Fruit fly (Drosophila melanogaster) whole organism, embryonic: ENCODE results near the gene CG13299.

Experiments
- Antp ChIP-seq: fragments of 200-800 bp; sonication (Bioruptor generic); optimal IDR thresholded peaks from 3 replicates; lab custom pipeline; 2016; ENCODE audit warnings: missing biosample characterization, missing genetic modification characterization
- CG10209 ChIP-seq: fragments of 200-800 bp; sonication (Bioruptor generic); optimal IDR thresholded peaks from 3 replicates; lab custom pipeline; 2017; ENCODE audit warnings: missing biosample characterization, mild to moderate bottlenecking, missing genetic modification characterization, missing genetic modification reagents
- CG10267 ChIP-seq: fragments of 200-800 bp; sonication (Bioruptor generic); optimal IDR thresholded peaks from 2 replicates; lab custom pipeline; 2018; ENCODE audit warnings: missing biosample characterization, mild to moderate bottlenecking, missing genetic modification characterization, moderate library complexity
- CG10543 ChIP-seq: fragments of 200-800 bp; sonication (Bioruptor generic); optimal IDR thresholded peaks from 3 replicates; lab custom pipeline; 2017; ENCODE audit warnings: missing biosample characterization, mild to moderate bottlenecking, missing genetic modification characterization, moderate library complexity
- CG10959 ChIP-seq: fragments of 200-800 bp; sonication (Bioruptor generic); IDR thresholded peaks from 2 replicates; pipeline ENCODE4 v1.3.6; 2022; ENCODE audit warnings: missing biosample characterization, missing genetic modification characterization
- CG11696 ChIP-seq: fragments of 200-800 bp; sonication (Bioruptor generic); IDR thresholded peaks from 2 replicates; pipeline ENCODE4 v1.3.6; 2022; ENCODE audit warnings: missing biosample characterization, missing genetic modification characterization
- CG13123 ChIP-seq: fragments of 200-800 bp; sonication (Bioruptor generic); optimal IDR thresholded peaks from 2 replicates; lab custom pipeline; 2016; ENCODE audit warnings: missing biosample characterization, missing genetic modification characterization
- CG13894 ChIP-seq: fragments of 200-800 bp; sonication (Bioruptor generic); optimal IDR thresholded peaks from 3 replicates; lab custom pipeline; 2018; ENCODE audit warnings: missing biosample characterization, mild to moderate bottlenecking, missing genetic modification characterization, moderate library complexity
- CG15269 ChIP-seq: fragments of 200-800 bp; sonication (Bioruptor generic); optimal IDR thresholded peaks from 2 replicates; lab custom pipeline; 2018; ENCODE audit warnings: missing biosample characterization, mild to moderate bottlenecking, missing genetic modification characterization, moderate library complexity
- CG15514 ChIP-seq: fragments of 200-800 bp; sonication (Bioruptor generic); optimal IDR thresholded peaks from 3 replicates; lab custom pipeline; 2017; ENCODE audit warnings: missing biosample characterization, missing genetic modification characterization, mild to moderate bottlenecking, moderate library complexity, missing genetic modification reagents
- CG17802 ChIP-seq: fragments of 200-800 bp; sonication (Bioruptor generic); optimal IDR thresholded peaks from 2 replicates; lab custom pipeline; 2018; ENCODE audit warnings: missing biosample characterization, mild to moderate bottlenecking, missing genetic modification characterization, moderate library complexity
- CG18011 ChIP-seq: fragments of 200-800 bp; sonication (Bioruptor generic); optimal IDR thresholded peaks from 2 replicates; lab custom pipeline; 2017; ENCODE audit warnings: missing biosample characterization, missing genetic modification characterization, mild to moderate bottlenecking, moderate library complexity, missing genotype
- CG33213 ChIP-seq: fragments of 200-800 bp; sonication (Bioruptor generic); optimal IDR thresholded peaks from 3 replicates; lab custom pipeline; 2016; ENCODE audit warnings: missing biosample characterization, missing genetic modification characterization
- CG33557 ChIP-seq: fragments of 200-800 bp; sonication (Bioruptor generic); optimal IDR thresholded peaks from 2 replicates; lab custom pipeline; 2019; ENCODE audit warnings: missing biosample characterization, mild to moderate bottlenecking, missing genetic modification characterization, moderate library complexity
- CG3726 ChIP-seq: fragments of 200-800 bp; sonication (Bioruptor generic); IDR thresholded peaks from 3 replicates; pipeline ENCODE4, ENCODE4 v1.3.6; 2022; ENCODE audit warnings: missing biosample characterization, missing genetic modification characterization
- CG5180 ChIP-seq: fragments of 200-800 bp; sonication (Bioruptor generic); optimal IDR thresholded peaks from 3 replicates; lab custom pipeline; 2017; ENCODE audit warnings: missing biosample characterization, missing genetic modification characterization, mild to moderate bottlenecking, moderate library complexity, missing genetic modification reagents
- CG8281 ChIP-seq: fragments of 200-800 bp; sonication (Bioruptor generic); optimal IDR thresholded peaks from 2 replicates; lab custom pipeline; 2018; ENCODE audit warnings: missing biosample characterization, mild to moderate bottlenecking, missing genetic modification characterization, moderate library complexity
- CG8290 ChIP-seq, 3 experiments: fragments of 200-800 bp; sonication (Bioruptor generic); optimal IDR thresholded peaks; 2 replicates each; lab custom pipeline; 2016 to 2019; ENCODE audit warnings: missing biosample characterization in 3 of 3, missing genetic modification characterization in 3 of 3, mild to moderate bottlenecking in 2 of 3, moderate library complexity in 1 of 3
- CG9817 ChIP-seq: fragments of 200-800 bp; sonication (Bioruptor generic); optimal IDR thresholded peaks from 2 replicates; lab custom pipeline; 2018; ENCODE audit warnings: missing biosample characterization, mild to moderate bottlenecking, missing genetic modification characterization, moderate library complexity
- CHES-1-like ChIP-seq: fragments of 200-800 bp; sonication (Bioruptor generic); optimal IDR thresholded peaks from 2 replicates; lab custom pipeline; 2016; ENCODE audit warnings: missing biosample characterization, missing genetic modification characterization
- Dip2 ChIP-seq: fragments of 200-800 bp; sonication (Bioruptor generic); IDR thresholded peaks from 2 replicates; pipeline ENCODE4 v1.3.6; 2022; ENCODE audit warnings: missing biosample characterization, missing genetic modification characterization
- H15 ChIP-seq: fragments of 200-800 bp; sonication (Bioruptor generic); IDR thresholded peaks from 3 replicates; pipeline ENCODE4 v1.3.6; 2022; ENCODE audit warnings: missing biosample characterization, missing genetic modification characterization
- HHEX ChIP-seq: fragments of 200-800 bp; sonication (Bioruptor generic); optimal IDR thresholded peaks from 3 replicates; lab custom pipeline; 2017; ENCODE audit warnings: missing biosample characterization, mild to moderate bottlenecking, missing genetic modification characterization, missing genetic modification reagents
- HLH54F ChIP-seq: fragments of 200-800 bp; sonication (Bioruptor generic); optimal IDR thresholded peaks from 3 replicates; lab custom pipeline; 2016; ENCODE audit warnings: missing biosample characterization, missing genetic modification characterization
- HmgD ChIP-seq: fragments of 200-800 bp; sonication (Bioruptor generic); optimal IDR thresholded peaks from 3 replicates; lab custom pipeline; 2016; ENCODE audit warnings: missing biosample characterization, missing genetic modification characterization
- Kr ChIP-seq: fragments of 200-800 bp; sonication (Bioruptor generic); optimal IDR thresholded peaks from 2 replicates; lab custom pipeline; 2017; ENCODE audit warnings: missing biosample characterization, mild to moderate bottlenecking, missing genetic modification characterization
- NC2α ChIP-seq: fragments of 200-800 bp; sonication (Bioruptor generic); optimal IDR thresholded peaks from 2 replicates; lab custom pipeline; 2016; ENCODE audit warnings: missing biosample characterization, missing genetic modification characterization
- Nf-YB ChIP-seq: fragments of 200-800 bp; sonication (Bioruptor generic); optimal IDR thresholded peaks from 3 replicates; lab custom pipeline; 2019; ENCODE audit warnings: missing biosample characterization, mild to moderate bottlenecking, missing genetic modification characterization, moderate library complexity
- Oli ChIP-seq: fragments of 200-800 bp; sonication (Bioruptor generic); optimal IDR thresholded peaks from 2 replicates; lab custom pipeline; 2018; ENCODE audit warnings: missing biosample characterization, mild to moderate bottlenecking, missing genetic modification characterization, moderate library complexity
- Sox102F ChIP-seq: fragments of 200-800 bp; sonication (Bioruptor generic); optimal IDR thresholded peaks from 2 replicates; lab custom pipeline; 2018; ENCODE audit warnings: missing biosample characterization, mild to moderate bottlenecking, missing genetic modification characterization, moderate library complexity
- Sry-β ChIP-seq: fragments of 200-800 bp; sonication (Bioruptor generic); optimal IDR thresholded peaks from 2 replicates; lab custom pipeline; 2018; ENCODE audit warnings: missing biosample characterization, mild to moderate bottlenecking, missing genetic modification characterization, moderate library complexity
- Taf1 ChIP-seq: fragments of 200-800 bp; sonication (Bioruptor generic); IDR thresholded peaks from 2 replicates; pipeline ENCODE4 v1.3.6; 2022; ENCODE audit warnings: missing biosample characterization, missing genetic modification characterization
- Trl ChIP-seq, 3 experiments: fragments of >200 bp in 2 of 3; fragments of 200-800 bp in 1 of 3; sonication (Bioruptor generic) in 1 of 3; optimal IDR thresholded peaks; 2 replicates in 1 of 3; 3 replicates in 2 of 3; lab custom pipeline; 2016 to 2017; ENCODE audit warnings: missing biosample characterization in 1 of 3, missing genetic modification characterization in 1 of 3
- abd-A ChIP-seq: fragments of 200-800 bp; sonication (Bioruptor generic); optimal IDR thresholded peaks from 3 replicates; lab custom pipeline; 2019; ENCODE audit warnings: missing biosample characterization, mild to moderate bottlenecking, missing genetic modification characterization, moderate library complexity
- az2 ChIP-seq: fragments of 200-800 bp; sonication (Bioruptor generic); optimal IDR thresholded peaks from 3 replicates; lab custom pipeline; 2016; ENCODE audit warnings: missing biosample characterization, missing genetic modification characterization
- br ChIP-seq: fragments of >200 bp; optimal IDR thresholded peaks from 2 replicates; lab custom pipeline; 2017
- esg ChIP-seq: fragments of 200-800 bp; sonication (Bioruptor generic); conservative IDR thresholded peaks from 2 replicates; pipeline ENCODE4 v1.3.6; 2022; ENCODE audit warnings: missing biosample characterization, missing genetic modification characterization
- gcm2 ChIP-seq: fragments of 200-800 bp; sonication (Bioruptor generic); optimal IDR thresholded peaks from 2 replicates; lab custom pipeline; 2016; ENCODE audit warnings: missing biosample characterization, missing genetic modification characterization
- hbn ChIP-seq: fragments of 200-800 bp; sonication (Bioruptor generic); IDR thresholded peaks from 2 replicates; pipeline ENCODE4 v1.3.6; 2022; ENCODE audit warnings: missing biosample characterization, missing genetic modification characterization; ENCODE audit not compliant: partially characterized antibody
- hth ChIP-seq: fragments of >200 bp; optimal IDR thresholded peaks from 2 replicates; lab custom pipeline; 2017; ENCODE audit warnings: inconsistent platforms
- jumu ChIP-seq: fragments of 200-800 bp; sonication (Bioruptor generic); optimal IDR thresholded peaks from 3 replicates; lab custom pipeline; 2016; ENCODE audit warnings: missing biosample characterization, missing genetic modification characterization
- nerfin-2 ChIP-seq: fragments of 200-800 bp; sonication (Bioruptor generic); IDR thresholded peaks from 2 replicates; pipeline ENCODE4 v1.3.6; 2022; ENCODE audit warnings: missing biosample characterization, missing genetic modification characterization; ENCODE audit not compliant: partially characterized antibody
- pb ChIP-seq: fragments of 200-800 bp; sonication (Bioruptor generic); optimal IDR thresholded peaks from 3 replicates; lab custom pipeline; 2016; ENCODE audit warnings: missing biosample characterization, missing genetic modification characterization
- psq ChIP-seq: fragments of 200-800 bp; sonication (Bioruptor generic); optimal IDR thresholded peaks from 2 replicates; lab custom pipeline; 2017; ENCODE audit warnings: missing biosample characterization, missing genetic modification characterization
- schlank ChIP-seq: fragments of 200-800 bp; sonication (Bioruptor generic); optimal IDR thresholded peaks from 2 replicates; lab custom pipeline; 2018; ENCODE audit warnings: missing biosample characterization, mild to moderate bottlenecking, missing genetic modification characterization
- sna ChIP-seq: fragments of 200-800 bp; sonication (Bioruptor generic); IDR thresholded peaks from 2 replicates; pipeline ENCODE4 v1.3.6; 2022; ENCODE audit warnings: missing biosample characterization, missing genetic modification characterization; ENCODE audit not compliant: partially characterized antibody
- tio ChIP-seq: fragments of 200-800 bp; sonication (Bioruptor generic); optimal IDR thresholded peaks from 2 replicates; lab custom pipeline; 2017; ENCODE audit warnings: missing biosample characterization, missing genetic modification characterization, inconsistent platforms
- tup ChIP-seq: fragments of 200-800 bp; sonication (Bioruptor generic); optimal IDR thresholded peaks from 2 replicates; lab custom pipeline; 2016; ENCODE audit warnings: missing biosample characterization, mild to moderate bottlenecking, missing genetic modification characterization, moderate library complexity
- yki ChIP-seq: fragments of >200 bp; optimal IDR thresholded peaks from 3 replicates; lab custom pipeline; 2018

The CG13299 gene

dm6 chr3L:6184884-6185438 lies 47.2 kb downstream of the CG13299 start, which contains the start of the genes D19B and CG43293:
Gene D19B (minus strand): TSS chr3L:6184920.
Gene CG43293 (plus strand): TSS chr3L:6185189.
- peak; percentile 80 for TF ChIP-seq CG9817 (tag; lab: Kevin White, UChicago)
- peak; percentile 87 for TF ChIP-seq CG3726 (GFP tag; lab: Robert Waterston, UW)
- peak; percentile 99 for TF ChIP-seq CG11696 (GFP tag; lab: Robert Waterston, UW)
- peak; percentile 78 for TF ChIP-seq CG10543 (GFP tag; lab: Kevin White, UChicago)
- TF ChIP-seq CG10209 (GFP tag; lab: Kevin White, UChicago) = peak; percentile 91
- no peak for TF ChIP-seq abd-A (tag; lab: Kevin White, UChicago)
- TF ChIP-seq CG17802 (tag; lab: Kevin White, UChicago) = peak; percentile 60
- TF ChIP-seq HHEX (GFP tag; lab: Kevin White, UChicago) = peak; percentile 84
- TF ChIP-seq tio (GFP tag; lab: Kevin White, UChicago) = no peak
- peak; percentile 94 for TF ChIP-seq az2 (GFP tag; lab: Kevin White, UChicago)
- TF ChIP-seq CG8281 (tag; lab: Kevin White, UChicago) = peak; percentile 61
- TF ChIP-seq nerfin-2 (GFP tag; lab: Robert Waterston, UW) = peak; percentile 77
- peak; percentile 93 for TF ChIP-seq Antp (GFP tag; lab: Kevin White, UChicago)
- TF ChIP-seq sna = peak; percentile 54; the same call in 1 of the 2 replicates
- peak; percentile 69 for TF ChIP-seq Nf-YB (GFP tag; lab: Kevin White, UChicago)
- peak; percentile 85 for TF ChIP-seq CG15514
- TF ChIP-seq HLH54F (GFP tag; lab: Kevin White, UChicago) = peak; percentile 91
- TF ChIP-seq esg = peak; percentile 84
- peak; percentile 45 for TF ChIP-seq NC2α
- TF ChIP-seq Kr (GFP tag; lab: Kevin White, UChicago) = no peak
- peak; percentile 80 for TF ChIP-seq schlank (tag; lab: Kevin White, UChicago)
- no peak for TF ChIP-seq CG5180
- no peak for TF ChIP-seq br
- peak; percentile 89 for TF ChIP-seq jumu (GFP tag; lab: Kevin White, UChicago)
- peak; percentile 92 for TF ChIP-seq CHES-1-like
- TF ChIP-seq psq (GFP tag; lab: Kevin White, UChicago) = peak; percentile 81
- peak; percentile 80 for TF ChIP-seq pb (GFP tag; lab: Kevin White, UChicago)
- peak; percentile 74 for TF ChIP-seq CG8290 (GFP tag; optimal IDR thresholded peaks at IDR 0.05; lab: Kevin White, UChicago)
- peak in 1 of 2 experiments; percentile 98 for TF ChIP-seq CG8290 (tag; optimal IDR thresholded peaks at IDR 0.05; lab: Kevin White, UChicago)
- peak; percentile 82 for TF ChIP-seq CG10267 (tag; lab: Kevin White, UChicago)
- no peak for TF ChIP-seq hth (lab: Kevin White, UChicago)
- peak; percentile 87 for TF ChIP-seq H15 (GFP tag; lab: Robert Waterston, UW)
- TF ChIP-seq yki (lab: Kevin White, UChicago) = no peak
- peak; percentile 82 for TF ChIP-seq Taf1 (GFP tag; lab: Robert Waterston, UW)
- TF ChIP-seq CG13123 (GFP tag; lab: Kevin White, UChicago) = peak; percentile 72
- TF ChIP-seq Sry-β (GFP tag; lab: Kevin White, UChicago) = peak; percentile 84
- peak; percentile 38 for TF ChIP-seq CG33557 (GFP tag; lab: Kevin White, UChicago)
- no peak for TF ChIP-seq Trl (optimal IDR thresholded peaks at IDR 0.05; lab: Kevin White, UChicago)
- peak; percentile 87 for TF ChIP-seq Trl (GFP tag; optimal IDR thresholded peaks at IDR 0.05; lab: Kevin White, UChicago)
- TF ChIP-seq Sox102F = peak; percentile 89
- TF ChIP-seq CG10959 = peak; percentile 81
- peak; percentile 84 for TF ChIP-seq CG13894 (tag; lab: Kevin White, UChicago)
- TF ChIP-seq tup (GFP tag; lab: Kevin White, UChicago) = peak; percentile 84
- TF ChIP-seq CG15269 (tag; lab: Kevin White, UChicago) = peak; percentile 89
- TF ChIP-seq Dip2 (GFP tag; lab: Robert Waterston, UW) = no peak
- peak; percentile 83 for TF ChIP-seq Oli (tag; lab: Kevin White, UChicago)
- peak; percentile 66 for TF ChIP-seq gcm2
- TF ChIP-seq HmgD (GFP tag; lab: Kevin White, UChicago) = peak; percentile 85
- TF ChIP-seq CG18011 = peak; percentile 82
- TF ChIP-seq CG33213 = peak; percentile 81
- peak; percentile 45; the same call in 1 of the 2 replicates for TF ChIP-seq hbn (GFP tag; lab: Robert Waterston, UW)
